Worm (Caenorhabditis elegans): ENCODE results near the gene fipr-10.

- TF ChIP-seq bed-2 (GFP tag; IDR thresholded peaks at IDR 0.05) = no peak
- no peak for TF ChIP-seq lin-35 (GFP tag; optimal IDR thresholded peaks at IDR 0.05)
- TF ChIP-seq rpc-1 (optimal IDR thresholded peaks at IDR 0.05) = no peak
- no peak for TF ChIP-seq rpc-1 (tag; optimal IDR thresholded peaks at IDR 0.05)
- TF ChIP-seq him-1 (tag; optimal IDR thresholded peaks at IDR 0.05) = no peak
- no peak for TF ChIP-seq tbx-9 (tag; optimal IDR thresholded peaks at IDR 0.05; ENCODE audit: borderline replicate concordance)
- TF ChIP-seq C17E4.6 (GFP tag; IDR thresholded peaks at IDR 0.05) = no peak
- TF ChIP-seq madf-3 (GFP tag; IDR thresholded peaks at IDR 0.05) = no peak
- no peak for TF ChIP-seq Y53F4B.3 (GFP tag; IDR thresholded peaks at IDR 0.05)
- TF ChIP-seq snpc-1.1 (tag; optimal IDR thresholded peaks at IDR 0.05; ENCODE audit: insufficient read depth) = no peak
- no peak for TF ChIP-seq ekl-4 (GFP tag; IDR thresholded peaks at IDR 0.05)
- TF ChIP-seq ZK185.1 (tag; optimal IDR thresholded peaks at IDR 0.05; ENCODE audit: poor library complexity, severe bottlenecking) = no peak
- TF ChIP-seq F10E7.11 (tag; optimal IDR thresholded peaks at IDR 0.05) = no peak
These were observed 4.4 kb downstream of the fipr-10 start, which contains the start of gene C50H2.5 for ce11 chrV:9918410-9918809.

Measured in whole organism, young adult.